Worm (Caenorhabditis elegans) whole organism, L4 larva: ENCODE results near the gene R05G6.4.

Experiments
- F10B5.3 ChIP-seq: sonication (generic microtip); optimal IDR thresholded peaks from 2 replicates; lab custom pipeline; 2016; ENCODE audit warnings: mild to moderate bottlenecking, missing genetic modification characterization, missing compliant biosample characterization
- F26F4.8 ChIP-seq: fragments of 200-800 bp; sonication (Bioruptor generic); conservative IDR thresholded peaks from 2 replicates; pipeline ENCODE4 v1.3.6; 2022; ENCODE audit warnings: missing genetic modification characterization, missing compliant biosample characterization
- F37D6.2 ChIP-seq: sonication (generic microtip); optimal IDR thresholded peaks from 2 replicates; lab custom pipeline; 2016; ENCODE audit warnings: mild to moderate bottlenecking, missing genetic modification characterization, missing compliant biosample characterization
- F49E8.2 ChIP-seq: sonication (generic microtip); optimal IDR thresholded peaks from 2 replicates; lab custom pipeline; 2016; ENCODE audit warnings: missing compliant biosample characterization, mild to moderate bottlenecking, missing genetic modification characterization, borderline replicate concordance
- T26A8.4 ChIP-seq: fragments of 200-800 bp; sonication (Bioruptor generic); IDR thresholded peaks from 2 replicates; pipeline ENCODE4 v1.3.6; 2022; ENCODE audit warnings: missing genetic modification characterization, missing compliant biosample characterization
- Y105C5A.15 ChIP-seq: fragments of 200-800 bp; sonication (Bioruptor generic); IDR thresholded peaks from 2 replicates; pipeline ENCODE4 v1.3.6; 2022; ENCODE audit warnings: missing genetic modification characterization, missing compliant biosample characterization
- Y5F2A.4 ChIP-seq: fragments of 200-800 bp; sonication (Bioruptor generic); optimal IDR thresholded peaks from 2 replicates; lab custom pipeline; 2018; ENCODE audit warnings: mild to moderate bottlenecking, missing genetic modification characterization, missing compliant biosample characterization
- ZK546.5 ChIP-seq, 2 experiments: sonication (generic microtip); optimal IDR thresholded peaks; 2 replicates each; lab custom pipeline; 2017; ENCODE audit warnings: missing biosample characterization in 2 of 2, missing genetic modification characterization in 2 of 2
- aly-2 ChIP-seq: sonication (generic microtip); optimal IDR thresholded peaks from 2 replicates; lab custom pipeline; 2018; ENCODE audit warnings: missing biosample characterization, missing genetic modification characterization
- ama-1 ChIP-seq: fragments of 150-350 bp; optimal IDR thresholded peaks from 2 replicates; lab custom pipeline; 2014; ENCODE audit warnings: inconsistent platforms, mixed read lengths
- arid-1 ChIP-seq: fragments of 200-800 bp; sonication (Bioruptor generic); conservative IDR thresholded peaks from 2 replicates; pipeline ENCODE4 v1.3.6; 2022; ENCODE audit warnings: missing genetic modification reagents, missing genetic modification characterization, missing compliant biosample characterization
- attf-4 ChIP-seq: sonication (generic microtip); optimal IDR thresholded peaks from 3 replicates; lab custom pipeline; 2017; ENCODE audit warnings: missing biosample characterization, missing genetic modification characterization
- ceh-20 ChIP-seq: fragments of 200-800 bp; sonication (Bioruptor generic); IDR thresholded peaks from 2 replicates; pipeline ENCODE4 v1.3.6; 2022; ENCODE audit warnings: missing genetic modification reagents, missing genetic modification characterization, missing compliant biosample characterization
- ceh-32 ChIP-seq: sonication (generic microtip); optimal IDR thresholded peaks from 2 replicates; lab custom pipeline; 2016; ENCODE audit warnings: mild to moderate bottlenecking, missing genetic modification characterization, missing compliant biosample characterization; ENCODE audit not compliant: poor library complexity
- ceh-44 ChIP-seq: fragments of 200-800 bp; sonication (Bioruptor generic); IDR thresholded peaks from 2 replicates; pipeline ENCODE4 v1.3.6; 2022; ENCODE audit warnings: missing genetic modification reagents, missing genetic modification characterization, missing compliant biosample characterization
- ceh-82 ChIP-seq: sonication (generic microtip); optimal IDR thresholded peaks from 2 replicates; lab custom pipeline; 2017; ENCODE audit warnings: missing biosample characterization, missing genetic modification characterization
- ces-1 ChIP-seq: fragments of 150-350 bp; sonication (generic microtip); optimal IDR thresholded peaks from 4 replicates; lab custom pipeline; 2014; ENCODE audit warnings: missing biosample characterization, missing genetic modification reagents, missing genetic modification characterization
- ctbp-1 ChIP-seq: fragments of 200-800 bp; sonication (Bioruptor generic); IDR thresholded peaks from 2 replicates; pipeline ENCODE4 v1.3.6; 2022; ENCODE audit warnings: missing genetic modification reagents, missing genetic modification characterization, missing compliant biosample characterization
- daf-16 ChIP-seq, 3 experiments: sonication (generic microtip); optimal IDR thresholded peaks; 2 replicates each; lab custom pipeline; 2016 to 2017; ENCODE audit warnings: missing genetic modification characterization in 3 of 3, missing genetic modification reagents in 3 of 3, mild to moderate bottlenecking in 2 of 3, missing compliant biosample characterization in 2 of 3, missing biosample characterization in 1 of 3, moderate library complexity in 1 of 3
- daf-8 ChIP-seq: fragments of 200-800 bp; sonication (Bioruptor generic); IDR thresholded peaks from 2 replicates; pipeline ENCODE4 v1.3.6; 2022; ENCODE audit warnings: missing genetic modification characterization, missing compliant biosample characterization
- dmd-9 ChIP-seq: fragments of 200-800 bp; sonication (Bioruptor generic); IDR thresholded peaks from 2 replicates; pipeline ENCODE4 v1.3.6; 2022; ENCODE audit warnings: missing genetic modification reagents, missing genetic modification characterization, missing compliant biosample characterization
- egl-43 ChIP-seq: fragments of 200-800 bp; sonication (Bioruptor generic); IDR thresholded peaks from 2 replicates; pipeline ENCODE4 v1.3.6; 2022; ENCODE audit warnings: missing genetic modification reagents, missing genetic modification characterization, missing compliant biosample characterization
- fkh-10 ChIP-seq: fragments of 150-350 bp; optimal IDR thresholded peaks from 2 replicates; lab custom pipeline; 2014; ENCODE audit warnings: missing biosample characterization, missing genetic modification reagents, missing genetic modification characterization
- fos-1 ChIP-seq: fragments of 150-350 bp; optimal IDR thresholded peaks from 2 replicates; lab custom pipeline; 2014; ENCODE audit warnings: missing biosample characterization, missing genetic modification characterization
- hif-1 ChIP-seq, 2 experiments: sonication (generic microtip); optimal IDR thresholded peaks; 2 replicates each; lab custom pipeline; 2016 to 2017; ENCODE audit warnings: missing compliant biosample characterization in 2 of 2, missing genetic modification characterization in 2 of 2, missing genetic modification reagents in 2 of 2, missing genotype in 2 of 2, mild to moderate bottlenecking in 1 of 2
- hmg-1.1 ChIP-seq: fragments of 200-800 bp; sonication (Bioruptor generic); IDR thresholded peaks from 2 replicates; pipeline ENCODE4 v1.3.6; 2022; ENCODE audit warnings: missing genetic modification reagents, missing genetic modification characterization, missing compliant biosample characterization
- lim-7 ChIP-seq: fragments of 200-800 bp; sonication (Bioruptor generic); IDR thresholded peaks from 2 replicates; pipeline ENCODE4 v1.3.6; 2022; ENCODE audit warnings: missing genetic modification characterization, missing compliant biosample characterization
- lin-29 ChIP-seq: fragments of 200-800 bp; sonication (Bioruptor generic); IDR thresholded peaks from 2 replicates; pipeline ENCODE4 v1.3.6; 2022; ENCODE audit warnings: missing genetic modification reagents, missing genetic modification characterization, missing compliant biosample characterization
- lin-38 ChIP-seq: fragments of 200-800 bp; sonication (Bioruptor generic); IDR thresholded peaks from 2 replicates; pipeline ENCODE4 v1.3.6; 2022; ENCODE audit warnings: missing genetic modification reagents, missing genetic modification characterization, missing compliant biosample characterization
- lin-39 ChIP-seq: fragments of 150-350 bp; optimal IDR thresholded peaks from 2 replicates; lab custom pipeline; 2014; ENCODE audit warnings: missing biosample characterization, missing genetic modification reagents, missing genetic modification characterization
- lir-3 ChIP-seq: sonication (generic microtip); optimal IDR thresholded peaks from 2 replicates; lab custom pipeline; 2016; ENCODE audit warnings: mild to moderate bottlenecking, missing genetic modification characterization, missing compliant biosample characterization
- madf-9 ChIP-seq: fragments of 200-800 bp; sonication (Bioruptor generic); conservative IDR thresholded peaks from 2 replicates; pipeline ENCODE4 v1.3.6; 2022; ENCODE audit warnings: missing genetic modification reagents, missing genetic modification characterization, missing compliant biosample characterization
- mep-1 ChIP-seq: fragments of 150-350 bp; sonication (generic microtip); optimal IDR thresholded peaks from 3 replicates; lab custom pipeline; 2014; ENCODE audit warnings: missing biosample characterization, missing genetic modification characterization
- mes-2 ChIP-seq: sonication (generic microtip); optimal IDR thresholded peaks from 2 replicates; lab custom pipeline; 2016; ENCODE audit warnings: missing genotype, mild to moderate bottlenecking, missing genetic modification characterization, missing compliant biosample characterization; ENCODE audit not compliant: poor library complexity, severe bottlenecking
- nhr-10 ChIP-seq: fragments of 150-350 bp; optimal IDR thresholded peaks from 2 replicates; lab custom pipeline; 2014; ENCODE audit warnings: missing biosample characterization, missing genetic modification characterization
- nhr-237 ChIP-seq: sonication (generic microtip); optimal IDR thresholded peaks from 2 replicates; lab custom pipeline; 2017; ENCODE audit warnings: missing biosample characterization, missing genetic modification characterization
- nhr-25 ChIP-seq: sonication (generic microtip); optimal IDR thresholded peaks from 2 replicates; lab custom pipeline; 2017; ENCODE audit warnings: missing genetic modification characterization, mild to moderate bottlenecking, missing compliant biosample characterization, antibody characterized with exemption, moderate library complexity, borderline replicate concordance; ENCODE audit not compliant: insufficient read depth
- nhr-28 ChIP-seq: fragments of 150-350 bp; optimal IDR thresholded peaks from 2 replicates; lab custom pipeline; 2014; ENCODE audit warnings: missing biosample characterization, missing genetic modification characterization
- nhr-41 ChIP-seq: fragments of 200-800 bp; sonication (Bioruptor generic); IDR thresholded peaks from 2 replicates; pipeline ENCODE4 v1.3.6; 2022; ENCODE audit warnings: missing genetic modification reagents, missing genetic modification characterization, missing compliant biosample characterization
- nhr-42 ChIP-seq: fragments of 200-800 bp; sonication (Bioruptor generic); IDR thresholded peaks from 2 replicates; pipeline ENCODE4 v1.3.6; 2022; ENCODE audit warnings: missing genetic modification characterization, missing compliant biosample characterization
- nhr-48 ChIP-seq: sonication (generic microtip); optimal IDR thresholded peaks from 2 replicates; lab custom pipeline; 2016; ENCODE audit warnings: mild to moderate bottlenecking, missing genetic modification characterization, missing compliant biosample characterization
- rbr-2 ChIP-seq: sonication (generic microtip); optimal IDR thresholded peaks from 2 replicates; lab custom pipeline; 2016; ENCODE audit warnings: missing genotype, missing genetic modification characterization, missing compliant biosample characterization
- tag-97 ChIP-seq: fragments of 200-800 bp; sonication (Bioruptor generic); IDR thresholded peaks from 2 replicates; pipeline ENCODE4 v1.3.6; 2022; ENCODE audit warnings: missing genetic modification characterization, missing compliant biosample characterization
- tra-1 ChIP-seq: fragments of 200-800 bp; sonication (Bioruptor generic); IDR thresholded peaks from 2 replicates; pipeline ENCODE4 v1.3.6; 2022; ENCODE audit warnings: missing genetic modification reagents, missing genetic modification characterization, missing compliant biosample characterization
- unc-130 ChIP-seq: sonication (generic microtip); optimal IDR thresholded peaks from 2 replicates; lab custom pipeline; 2016; ENCODE audit warnings: missing genetic modification reagents, missing genetic modification characterization, missing compliant biosample characterization
- unc-62 ChIP-seq, 3 experiments: fragments of 150-350 bp in 1 of 3; sonication (generic microtip); optimal IDR thresholded peaks in 2 of 3; peaks in 1 of 3; 1 replicate in 1 of 3; 2 replicates in 2 of 3; lab custom pipeline; 2014 to 2017; ENCODE audit warnings: missing biosample characterization in 3 of 3, missing genetic modification characterization in 3 of 3, missing genetic modification reagents in 3 of 3, missing genotype in 1 of 3
- zag-1 ChIP-seq: fragments of 150-350 bp; optimal IDR thresholded peaks from 2 replicates; lab custom pipeline; 2014; ENCODE audit warnings: missing biosample characterization, missing genetic modification characterization
- zfp-2 ChIP-seq: sonication (generic microtip); optimal IDR thresholded peaks from 2 replicates; lab custom pipeline; 2016; ENCODE audit warnings: mild to moderate bottlenecking, missing genetic modification characterization, missing compliant biosample characterization
- zfp-3 ChIP-seq: fragments of 200-800 bp; sonication (Bioruptor generic); conservative IDR thresholded peaks from 2 replicates; pipeline ENCODE4 v1.3.6; 2022; ENCODE audit warnings: missing genetic modification reagents, missing genetic modification characterization, missing compliant biosample characterization
- ztf-11 ChIP-seq: fragments of 150-350 bp; optimal IDR thresholded peaks from 2 replicates; lab custom pipeline; 2014; ENCODE audit warnings: missing biosample characterization, missing genetic modification characterization
- ztf-7 ChIP-seq: fragments of 150-350 bp; optimal IDR thresholded peaks from 2 replicates; lab custom pipeline; 2014; ENCODE audit warnings: missing biosample characterization, missing genetic modification characterization

R05G6.4 gene

ce11 chrIV:7507305-7507704 lies 5.7 kb upstream of the R05G6.4 start (continued):
- TF ChIP-seq hif-1 (tag; optimal IDR thresholded peaks at IDR 0.05; lab: Kevin White, UChicago) (no peak), nhr-28 (peak; percentile 62), ceh-82 (tag; lab: Kevin White, UChicago) (no peak), mes-2 (tag; lab: Kevin White, UChicago) (no peak), fos-1 (no peak), nhr-41 (GFP tag; lab: Robert Waterston, UW) (no peak), F37D6.2 (tag; lab: Kevin White, UChicago) (no peak), unc-130 (GFP tag; lab: Kevin White, UChicago) (no peak), ceh-44 (GFP tag; lab: Robert Waterston, UW) (no peak), hmg-1.1 (GFP tag; lab: Robert Waterston, UW) (no peak), zfp-3 (GFP tag; lab: Robert Waterston, UW) (no peak), zag-1 (tag; lab: Kevin White, UChicago) (no peak), Y105C5A.15 (GFP tag; lab: Robert Waterston, UW) (no peak), attf-4 (tag; lab: Kevin White, UChicago) (no peak), lir-3 (tag; lab: Kevin White, UChicago) (no peak), lin-29 (GFP tag; lab: Robert Waterston, UW) (no peak), zfp-2 (no peak), T26A8.4 (GFP tag; lab: Robert Waterston, UW) (no peak), ceh-32 (tag; lab: Kevin White, UChicago) (no peak), nhr-10 (no peak), tra-1 (GFP tag; lab: Robert Waterston, UW) (no peak), ztf-7 (no peak), aly-2 (tag; lab: Kevin White, UChicago) (no peak), Y5F2A.4 (GFP tag; lab: Kevin White, UChicago) (no peak), daf-16 (GFP tag; optimal IDR thresholded peaks at IDR 0.05; lab: Kevin White, UChicago) (peak in 1 of 2 experiments; percentile 6), daf-16 (tag; optimal IDR thresholded peaks at IDR 0.05; lab: Kevin White, UChicago) (peak; percentile 55), nhr-237 (tag; lab: Kevin White, UChicago) (no peak), lim-7 (GFP tag; lab: Robert Waterston, UW) (no peak), nhr-48 (tag; lab: Kevin White, UChicago) (peak; percentile 39), egl-43 (GFP tag; lab: Robert Waterston, UW) (no peak), nhr-25 (tag; lab: Kevin White, UChicago) (no peak), ztf-11 (no peak), F49E8.2 (tag; lab: Kevin White, UChicago) (no peak), tag-97 (GFP tag; lab: Robert Waterston, UW) (no peak), nhr-42 (GFP tag; lab: Robert Waterston, UW) (no peak), madf-9 (GFP tag; lab: Robert Waterston, UW) (no peak), lin-38 (GFP tag; lab: Robert Waterston, UW) (no peak), ceh-20 (GFP tag; lab: Robert Waterston, UW) (no peak), mep-1 (tag; lab: Kevin White, UChicago) (peak; percentile 28), daf-8 (no peak), lin-39 (tag; lab: Kevin White, UChicago) (no peak), ces-1 (GFP tag; lab: Kevin White, UChicago) (no peak), fkh-10 (GFP tag; lab: Kevin White, UChicago) (no peak), dmd-9 (GFP tag; lab: Robert Waterston, UW) (no peak), F10B5.3 (no peak), ama-1 (lab: Kevin White, UChicago) (peak; percentile 33), F26F4.8 (GFP tag; lab: Robert Waterston, UW) (no peak), unc-62 (GFP tag; optimal IDR thresholded peaks at IDR 0.05 in 1 of 2; lab: Kevin White, UChicago) (peak in 1 of 2 experiments; percentile 96), unc-62 (tag; optimal IDR thresholded peaks at IDR 0.05; lab: Kevin White, UChicago) (no peak), rbr-2 (tag; lab: Kevin White, UChicago) (no peak), ZK546.5 (tag; optimal IDR thresholded peaks at IDR 0.05; lab: Kevin White, UChicago) (no peak), ctbp-1 (GFP tag; lab: Robert Waterston, UW) (no peak), arid-1 (GFP tag; lab: Robert Waterston, UW) (no peak)
